Worm (Caenorhabditis elegans): ENCODE results near the gene srh-113.

DNA sequence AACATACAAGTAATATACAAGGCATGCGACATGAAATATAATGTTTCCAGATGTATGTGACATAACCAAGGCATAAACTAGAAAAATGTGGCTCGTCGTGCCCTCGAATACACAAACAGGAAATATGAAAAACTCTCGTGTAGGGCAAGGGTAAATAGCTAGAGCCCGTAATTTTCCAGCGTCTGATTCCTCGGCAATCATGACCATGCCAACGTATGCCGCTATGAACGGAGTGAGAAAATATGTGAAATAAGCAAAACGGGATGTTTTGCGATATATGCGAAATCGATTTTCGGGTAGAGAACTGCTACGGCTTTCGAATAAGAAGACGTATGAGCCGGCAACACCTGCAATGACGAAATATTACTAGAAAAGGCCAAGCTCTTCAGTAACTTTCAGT, 12.5 kb downstream of the srh-113 start, which contains the start of gene scl-25:
- TF ChIP-seq elt-3 (tag; optimal IDR thresholded peaks at IDR 0.05) (no peak), nhr-237 (tag; optimal IDR thresholded peaks at IDR 0.05) (no peak), snpc-4 (tag; optimal IDR thresholded peaks at IDR 0.05) (no peak), ceh-82 (tag; optimal IDR thresholded peaks at IDR 0.05) (no peak), nhr-10 (tag; optimal IDR thresholded peaks at IDR 0.05) (no peak), ceh-16 (tag; optimal IDR thresholded peaks at IDR 0.05) (no peak), mab-5 (tag; optimal IDR thresholded peaks at IDR 0.05) (no peak), nhr-6 (tag; optimal IDR thresholded peaks at IDR 0.05) (no peak)

Measured in whole organism, L2 larva.